Fruit fly (Drosophila melanogaster) whole organism, embryonic: ENCODE results near the gene bero.

Source experiments
- Adf1 ChIP-seq: fragments of 200-800 bp; sonication (Bioruptor generic); IDR thresholded peaks from 2 replicates; pipeline ENCODE4 v1.3.6; 2022; ENCODE audit warnings: missing biosample characterization, missing genetic modification characterization
- Antp ChIP-seq: fragments of 200-800 bp; sonication (Bioruptor generic); optimal IDR thresholded peaks from 3 replicates; lab custom pipeline; 2016; ENCODE audit warnings: missing biosample characterization, missing genetic modification characterization
- BEAF-32 ChIP-seq: fragments of 200-800 bp; sonication (Bioruptor generic); optimal IDR thresholded peaks from 3 replicates; lab custom pipeline; 2017; ENCODE audit warnings: missing biosample characterization, missing genetic modification characterization, mild to moderate bottlenecking, moderate library complexity, missing genetic modification reagents
- CG12104 ChIP-seq: fragments of 200-800 bp; sonication (Bioruptor generic); optimal IDR thresholded peaks from 3 replicates; lab custom pipeline; 2016; ENCODE audit warnings: missing biosample characterization, missing genetic modification characterization
- CG15601 ChIP-seq: fragments of 200-800 bp; sonication (Bioruptor generic); optimal IDR thresholded peaks from 3 replicates; lab custom pipeline; 2019; ENCODE audit warnings: missing biosample characterization, mild to moderate bottlenecking, missing genetic modification characterization, moderate library complexity
- CG1647 ChIP-seq: fragments of 200-800 bp; sonication (Bioruptor generic); optimal IDR thresholded peaks from 3 replicates; lab custom pipeline; 2016; ENCODE audit warnings: missing biosample characterization, missing genetic modification characterization
- CG1792 ChIP-seq: fragments of 200-800 bp; sonication (Bioruptor generic); optimal IDR thresholded peaks from 2 replicates; lab custom pipeline; 2016; ENCODE audit warnings: missing biosample characterization, missing genetic modification characterization
- CG18619 ChIP-seq: fragments of 200-800 bp; sonication (Bioruptor generic); optimal IDR thresholded peaks from 3 replicates; lab custom pipeline; 2017; ENCODE audit warnings: missing biosample characterization, mild to moderate bottlenecking, missing genetic modification characterization
- CG2116 ChIP-seq: fragments of 200-800 bp; sonication (Bioruptor generic); optimal IDR thresholded peaks from 3 replicates; lab custom pipeline; 2018; ENCODE audit warnings: missing biosample characterization, mild to moderate bottlenecking, missing genetic modification characterization
- CG2712 ChIP-seq: fragments of 200-800 bp; optimal IDR thresholded peaks from 3 replicates; lab custom pipeline; 2019; ENCODE audit warnings: missing biosample characterization, mild to moderate bottlenecking, missing genetic modification characterization, moderate library complexity
- CG32772 ChIP-seq: fragments of 200-800 bp; sonication (Bioruptor generic); IDR thresholded peaks from 2 replicates; pipeline ENCODE4 v1.3.6; 2022; ENCODE audit warnings: missing biosample characterization, missing genetic modification characterization
- CG3847 ChIP-seq: fragments of 200-800 bp; sonication (Bioruptor generic); IDR thresholded peaks from 2 replicates; pipeline ENCODE4 v1.3.6; 2022; ENCODE audit warnings: missing biosample characterization, missing genetic modification characterization
- CG4328 ChIP-seq: fragments of 200-800 bp; sonication (Bioruptor generic); optimal IDR thresholded peaks from 3 replicates; lab custom pipeline; 2017; ENCODE audit warnings: missing biosample characterization, missing genetic modification reagents, missing genetic modification characterization
- CG6254 ChIP-seq: fragments of 200-800 bp; sonication (Bioruptor generic); optimal IDR thresholded peaks from 3 replicates; lab custom pipeline; 2017; ENCODE audit warnings: mild to moderate bottlenecking, missing biosample characterization, missing genetic modification reagents, missing genetic modification characterization
- CG6272 ChIP-seq: fragments of 200-800 bp; sonication (Bioruptor generic); IDR thresholded peaks from 2 replicates; pipeline ENCODE4 v1.3.6; 2022; ENCODE audit warnings: missing biosample characterization, missing genetic modification characterization
- CG7839 ChIP-seq: fragments of 200-800 bp; sonication (Bioruptor generic); optimal IDR thresholded peaks from 3 replicates; lab custom pipeline; 2018; ENCODE audit warnings: missing biosample characterization, mild to moderate bottlenecking, missing genetic modification characterization, moderate library complexity
- CG8089 ChIP-seq: fragments of 200-800 bp; sonication (Bioruptor generic); optimal IDR thresholded peaks from 3 replicates; lab custom pipeline; 2016; ENCODE audit warnings: missing biosample characterization, missing genetic modification characterization
- CG8944 ChIP-seq: fragments of 200-800 bp; sonication (Bioruptor generic); optimal IDR thresholded peaks from 3 replicates; lab custom pipeline; 2016; ENCODE audit warnings: missing biosample characterization, missing genetic modification characterization
- CkIIα-i1 ChIP-seq: fragments of 200-800 bp; sonication (Bioruptor generic); IDR thresholded peaks from 2 replicates; pipeline ENCODE4 v1.3.6; 2022; ENCODE audit warnings: missing biosample characterization, missing genetic modification characterization
- D19A ChIP-seq: fragments of 200-800 bp; optimal IDR thresholded peaks from 3 replicates; lab custom pipeline; 2019; ENCODE audit warnings: missing biosample characterization, mild to moderate bottlenecking, missing genetic modification characterization, moderate library complexity
- Dek ChIP-seq: fragments of 200-800 bp; sonication (Bioruptor generic); optimal IDR thresholded peaks from 3 replicates; lab custom pipeline; 2019; ENCODE audit warnings: missing biosample characterization, mild to moderate bottlenecking, missing genetic modification characterization, moderate library complexity
- Dip2 ChIP-seq: fragments of 200-800 bp; sonication (Bioruptor generic); IDR thresholded peaks from 2 replicates; pipeline ENCODE4 v1.3.6; 2022; ENCODE audit warnings: missing biosample characterization, missing genetic modification characterization
- E2f2 ChIP-seq: fragments of 200-800 bp; sonication (Bioruptor generic); IDR thresholded peaks from 2 replicates; pipeline ENCODE4 v1.3.6; 2022; ENCODE audit warnings: missing biosample characterization, missing genetic modification characterization
- Gug ChIP-seq: fragments of 200-800 bp; sonication (Bioruptor generic); IDR thresholded peaks from 4 replicates; pipeline ENCODE4 v1.3.6; 2022; ENCODE audit warnings: missing biosample characterization, missing genetic modification characterization
- Hmr ChIP-seq: fragments of 200-800 bp; sonication (Bioruptor generic); optimal IDR thresholded peaks from 3 replicates; lab custom pipeline; 2017; ENCODE audit warnings: mild to moderate bottlenecking, missing biosample characterization, missing genetic modification reagents, missing genetic modification characterization
- Hr78 ChIP-seq, 2 experiments: fragments of 200-800 bp in 1 of 2; fragments of >200 bp in 1 of 2; sonication (Bioruptor generic) in 1 of 2; optimal IDR thresholded peaks; 2 replicates each; lab custom pipeline; 2017 to 2019; ENCODE audit warnings: missing biosample characterization in 2 of 2, missing genetic modification characterization in 2 of 2, mild to moderate bottlenecking in 1 of 2, moderate library complexity in 1 of 2
- Kr ChIP-seq: fragments of 200-800 bp; sonication (Bioruptor generic); optimal IDR thresholded peaks from 2 replicates; lab custom pipeline; 2017; ENCODE audit warnings: missing biosample characterization, mild to moderate bottlenecking, missing genetic modification characterization
- Neu2 ChIP-seq: fragments of 200-800 bp; sonication (Bioruptor generic); optimal IDR thresholded peaks from 3 replicates; lab custom pipeline; 2016; ENCODE audit warnings: missing biosample characterization, missing genetic modification characterization, borderline replicate concordance
- Nf-YA ChIP-seq: fragments of 200-800 bp; sonication (Bioruptor generic); IDR thresholded peaks from 2 replicates; pipeline ENCODE4 v1.3.6; 2022; ENCODE audit warnings: missing biosample characterization, missing genetic modification characterization
- Oaz ChIP-seq: fragments of 200-800 bp; sonication (Bioruptor generic); IDR thresholded peaks from 2 replicates; pipeline ENCODE4 v1.3.6; 2022; ENCODE audit warnings: missing biosample characterization, missing genetic modification characterization
- Oli ChIP-seq: fragments of 200-800 bp; sonication (Bioruptor generic); optimal IDR thresholded peaks from 2 replicates; lab custom pipeline; 2018; ENCODE audit warnings: missing biosample characterization, mild to moderate bottlenecking, missing genetic modification characterization, moderate library complexity
- Six4 ChIP-seq: fragments of 200-800 bp; sonication (Bioruptor generic); optimal IDR thresholded peaks from 2 replicates; lab custom pipeline; 2016; ENCODE audit warnings: missing biosample characterization, missing genetic modification characterization
- bsh ChIP-seq, 2 experiments: fragments of 200-800 bp; sonication (Bioruptor generic); optimal IDR thresholded peaks; 2 replicates each; lab custom pipeline; 2017 to 2018; ENCODE audit warnings: mild to moderate bottlenecking in 2 of 2, missing biosample characterization in 2 of 2, missing genetic modification characterization in 2 of 2, moderate library complexity in 1 of 2
- ci ChIP-seq: fragments of 200-800 bp; sonication (Bioruptor generic); IDR thresholded peaks from 3 replicates; pipeline ENCODE4 v1.3.6; 2022; ENCODE audit warnings: missing biosample characterization, missing genetic modification characterization
- croc ChIP-seq: fragments of 200-800 bp; sonication (Bioruptor generic); conservative IDR thresholded peaks from 3 replicates; pipeline ENCODE4 v1.3.6; 2022; ENCODE audit warnings: missing biosample characterization, missing genetic modification characterization
- disco-r ChIP-seq: fragments of 200-800 bp; sonication (Bioruptor generic); optimal IDR thresholded peaks from 2 replicates; lab custom pipeline; 2016; ENCODE audit warnings: missing biosample characterization, missing genetic modification characterization
- ewg ChIP-seq: fragments of 200-800 bp; sonication (Bioruptor generic); optimal IDR thresholded peaks from 3 replicates; lab custom pipeline; 2017; ENCODE audit warnings: mild to moderate bottlenecking, missing biosample characterization, missing genetic modification reagents, missing genetic modification characterization
- fd64A ChIP-seq: fragments of 200-800 bp; sonication (Bioruptor generic); optimal IDR thresholded peaks from 3 replicates; lab custom pipeline; 2018; ENCODE audit warnings: missing biosample characterization, mild to moderate bottlenecking, missing genetic modification characterization
- gce ChIP-seq: fragments of 200-800 bp; sonication (Bioruptor generic); IDR thresholded peaks from 3 replicates; pipeline ENCODE4 v1.3.6; 2022; ENCODE audit warnings: missing biosample characterization, missing genetic modification characterization
- nerfin-1 ChIP-seq: fragments of 200-800 bp; sonication (Bioruptor generic); optimal IDR thresholded peaks from 3 replicates; lab custom pipeline; 2019; ENCODE audit warnings: missing biosample characterization, mild to moderate bottlenecking, missing genetic modification characterization, moderate library complexity
- pb ChIP-seq: fragments of 200-800 bp; sonication (Bioruptor generic); optimal IDR thresholded peaks from 3 replicates; lab custom pipeline; 2016; ENCODE audit warnings: missing biosample characterization, missing genetic modification characterization
- pfk ChIP-seq: fragments of 200-800 bp; sonication (Bioruptor generic); optimal IDR thresholded peaks from 2 replicates; lab custom pipeline; 2018; ENCODE audit warnings: missing biosample characterization, mild to moderate bottlenecking, missing genetic modification characterization, moderate library complexity
- psq ChIP-seq: fragments of 200-800 bp; sonication (Bioruptor generic); optimal IDR thresholded peaks from 2 replicates; lab custom pipeline; 2017; ENCODE audit warnings: missing biosample characterization, missing genetic modification characterization
- sc ChIP-seq, 3 experiments: fragments of >200 bp in 2 of 3; fragments of 200-800 bp in 1 of 3; sonication (Bioruptor generic) in 1 of 3; optimal IDR thresholded peaks; 2 replicates in 2 of 3; 3 replicates in 1 of 3; lab custom pipeline; 2017; ENCODE audit warnings: mild to moderate bottlenecking in 1 of 3, missing biosample characterization in 1 of 3, missing genetic modification characterization in 1 of 3, missing genetic modification reagents in 1 of 3
- sens-2 ChIP-seq: fragments of 200-800 bp; sonication (Bioruptor generic); IDR thresholded peaks from 2 replicates; pipeline ENCODE4 v1.3.6; 2022; ENCODE audit warnings: missing biosample characterization, missing genetic modification characterization
- sr ChIP-seq: fragments of 200-800 bp; sonication (Bioruptor generic); IDR thresholded peaks from 3 replicates; pipeline ENCODE4 v1.3.6; 2022; ENCODE audit warnings: missing biosample characterization, missing genetic modification characterization
- tx ChIP-seq: fragments of 200-800 bp; sonication (Bioruptor generic); optimal IDR thresholded peaks from 2 replicates; lab custom pipeline; 2016; ENCODE audit warnings: missing biosample characterization, missing genetic modification characterization
- usp ChIP-seq: fragments of >200 bp; optimal IDR thresholded peaks from 2 replicates; lab custom pipeline; 2017; ENCODE audit warnings: missing biosample characterization, missing genetic modification characterization
- zen ChIP-seq: fragments of 200-800 bp; sonication (Bioruptor generic); optimal IDR thresholded peaks from 3 replicates; lab custom pipeline; 2018; ENCODE audit warnings: missing biosample characterization, mild to moderate bottlenecking, missing genetic modification characterization, moderate library complexity

The bero gene

dm6 chr2L:20821249-20822024 is 37.1 kb upstream of the bero start (continued):
- TF ChIP-seq CG15601 (tag; lab: Kevin White, UChicago) (no peak), CG2116 (GFP tag; lab: Kevin White, UChicago) (no peak), usp (GFP tag; lab: Kevin White, UChicago) (no peak), BEAF-32 (GFP tag; lab: Kevin White, UChicago) (no peak), pfk (GFP tag; lab: Kevin White, UChicago) (no peak), bsh (GFP tag; optimal IDR thresholded peaks at IDR 0.05; lab: Kevin White, UChicago) (no peak), sens-2 (no peak), CG18619 (GFP tag; lab: Kevin White, UChicago) (no peak), gce (GFP tag; lab: Robert Waterston, UW) (peak; percentile 22; the same call in 1 of the 3 replicates), CG3847 (GFP tag; lab: Robert Waterston, UW) (peak; percentile 30; the same call in 1 of the 2 replicates), Six4 (GFP tag; lab: Kevin White, UChicago) (no peak), disco-r (GFP tag; lab: Kevin White, UChicago) (no peak), CG8944 (no peak), CkIIα-i1 (GFP tag; lab: Robert Waterston, UW) (no peak), ewg (GFP tag; lab: Kevin White, UChicago) (no peak), zen (tag; lab: Kevin White, UChicago) (no peak), CG6254 (GFP tag; lab: Kevin White, UChicago) (no peak), Adf1 (peak; percentile 46; the same call in 1 of the 2 replicates), tx (no peak), Hr78 (GFP tag; optimal IDR thresholded peaks at IDR 0.05; lab: Kevin White, UChicago) (no peak), CG1792 (GFP tag; lab: Kevin White, UChicago) (no peak), Dek (tag; lab: Kevin White, UChicago) (no peak), Dip2 (no peak), Oli (tag; lab: Kevin White, UChicago) (no peak), CG32772 (GFP tag; lab: Robert Waterston, UW) (no peak), Neu2 (no peak), fd64A (GFP tag; lab: Kevin White, UChicago) (no peak), Gug (GFP tag; lab: Robert Waterston, UW) (no peak), Kr (GFP tag; lab: Kevin White, UChicago) (peak; percentile 50), Oaz (GFP tag; lab: Robert Waterston, UW) (no peak), CG7839 (tag; lab: Kevin White, UChicago) (no peak), sc (optimal IDR thresholded peaks at IDR 0.05; lab: Kevin White, UChicago) (no peak), sc (GFP tag; optimal IDR thresholded peaks at IDR 0.05; lab: Kevin White, UChicago) (no peak), CG8089 (GFP tag; lab: Kevin White, UChicago) (no peak), pb (GFP tag; lab: Kevin White, UChicago) (no peak), Antp (GFP tag; lab: Kevin White, UChicago) (no peak), CG1647 (GFP tag; lab: Kevin White, UChicago) (no peak), Hmr (no peak), CG6272 (no peak), Nf-YA (GFP tag; lab: Robert Waterston, UW) (no peak), nerfin-1 (tag; lab: Kevin White, UChicago) (no peak), CG2712 (tag; lab: Kevin White, UChicago) (peak; percentile 13), ci (GFP tag; lab: Robert Waterston, UW) (peak; percentile 66; the same call in 2 of the 3 replicates), D19A (tag; lab: Kevin White, UChicago) (no peak), psq (GFP tag; lab: Kevin White, UChicago) (no peak), E2f2 (GFP tag; lab: Robert Waterston, UW) (peak; percentile 22; the same call in 1 of the 2 replicates), CG12104 (GFP tag; lab: Kevin White, UChicago) (no peak), sr (GFP tag; lab: Robert Waterston, UW) (peak; percentile 85; the same call in 2 of the 3 replicates), CG4328 (GFP tag; lab: Kevin White, UChicago) (no peak), croc (GFP tag; lab: Robert Waterston, UW) (no peak)
